Fruit fly (Drosophila melanogaster): ENCODE data around the gene CG12713.
A peak's percentile ranks its signal among the peaks of the same experiment; 100 is the strongest.

Gene CG12713

dm6 chr3L:15834877-15835555, 2.8 kb downstream of the CG12713 start, which contains the start of gene CG18081 (continued):
- no peak for TF ChIP-seq Bgb (GFP tag; IDR thresholded peaks at IDR 0.05; ENCODE audit: partially characterized antibody)
- no peak for TF ChIP-seq HLH4C (GFP tag; IDR thresholded peaks at IDR 0.05; ENCODE audit: partially characterized antibody)
- no peak for TF ChIP-seq CG12104 (GFP tag; optimal IDR thresholded peaks at IDR 0.05)
- peak; percentile 12 for TF ChIP-seq sug (tag; optimal IDR thresholded peaks at IDR 0.05)
- TF ChIP-seq CG34376 (GFP tag; optimal IDR thresholded peaks at IDR 0.05), result no peak
- TF ChIP-seq CG15514 (GFP tag; optimal IDR thresholded peaks at IDR 0.05), result peak; percentile 49
- TF ChIP-seq CG2889 (GFP tag; IDR thresholded peaks at IDR 0.05), result no peak
- TF ChIP-seq CG12155 (GFP tag; optimal IDR thresholded peaks at IDR 0.05), result no peak
- no peak for TF ChIP-seq btn (GFP tag; optimal IDR thresholded peaks at IDR 0.05)
- TF ChIP-seq CG1024 (GFP tag; IDR thresholded peaks at IDR 0.05), result no peak
- TF ChIP-seq CG9609 (GFP tag; optimal IDR thresholded peaks at IDR 0.05), result no peak
- TF ChIP-seq E2f2 (GFP tag; IDR thresholded peaks at IDR 0.05), result peak; percentile 22; the same call in 1 of the 2 replicates
- no peak for TF ChIP-seq CG10543 (GFP tag; optimal IDR thresholded peaks at IDR 0.05)
- TF ChIP-seq Nf-YA (GFP tag; IDR thresholded peaks at IDR 0.05), result no peak
- no peak for TF ChIP-seq CG7786 (GFP tag; optimal IDR thresholded peaks at IDR 0.05)
- TF ChIP-seq ara (GFP tag; IDR thresholded peaks at IDR 0.05), result no peak
- TF ChIP-seq Vsx1 (GFP tag; optimal IDR thresholded peaks at IDR 0.05), result no peak
- TF ChIP-seq CG3847 (GFP tag; IDR thresholded peaks at IDR 0.05), result 0 out of 2 replicates have a peak, but pooled peaks have one; percentile 4
- no peak for TF ChIP-seq so (GFP tag; IDR thresholded peaks at IDR 0.05)
- TF ChIP-seq CG13287 (GFP tag; IDR thresholded peaks at IDR 0.05; ENCODE audit: partially characterized antibody), result peak; percentile 14; the same call in 1 of the 2 replicates
- no peak for TF ChIP-seq CG10274 (GFP tag; optimal IDR thresholded peaks at IDR 0.05)
- no peak for TF ChIP-seq crol (GFP tag; IDR thresholded peaks at IDR 0.05)
- peak; percentile 15 for TF ChIP-seq CG8924 (tag; optimal IDR thresholded peaks at IDR 0.05)
- peak; percentile 50; the same call in 2 of the 3 replicates for TF ChIP-seq row (GFP tag; IDR thresholded peaks at IDR 0.05)
- peak; percentile 85 for TF ChIP-seq Myb (GFP tag; optimal IDR thresholded peaks at IDR 0.05)
- TF ChIP-seq CG6854 (GFP tag; optimal IDR thresholded peaks at IDR 0.05), result no peak
- TF ChIP-seq bbx (GFP tag; IDR thresholded peaks at IDR 0.05; ENCODE audit: partially characterized antibody), result no peak
- TF ChIP-seq B-H2 (GFP tag; optimal IDR thresholded peaks at IDR 0.05), result no peak
- peak; percentile 82 for TF ChIP-seq MESR4 (GFP tag; optimal IDR thresholded peaks at IDR 0.05)
- no peak for TF ChIP-seq sc (optimal IDR thresholded peaks at IDR 0.05)
- no peak for TF ChIP-seq sc (GFP tag; optimal IDR thresholded peaks at IDR 0.05)
- peak in 1 of 2 experiments; percentile 27 for TF ChIP-seq crp (GFP tag; optimal IDR thresholded peaks at IDR 0.05)
- no peak for TF ChIP-seq tna (GFP tag; IDR thresholded peaks at IDR 0.05; ENCODE audit: partially characterized antibody)
- TF ChIP-seq dan (GFP tag; IDR thresholded peaks at IDR 0.05), result no peak
- no peak for TF ChIP-seq Dip3 (GFP tag; optimal IDR thresholded peaks at IDR 0.05)
- TF ChIP-seq sens (GFP tag), result peak; percentile 32
- no peak for TF ChIP-seq maf-S (GFP tag; optimal IDR thresholded peaks at IDR 0.05)
- no peak for TF ChIP-seq salm (tag; optimal IDR thresholded peaks at IDR 0.05)
- TF ChIP-seq CG15479 (GFP tag; optimal IDR thresholded peaks at IDR 0.05), result no peak
- TF ChIP-seq HmgD (GFP tag; optimal IDR thresholded peaks at IDR 0.05), result no peak
- TF ChIP-seq lbe (GFP tag; optimal IDR thresholded peaks at IDR 0.05), result no peak
- TF ChIP-seq CG15011 (GFP tag; optimal IDR thresholded peaks at IDR 0.05), result no peak
- TF ChIP-seq hb (GFP tag; IDR thresholded peaks at IDR 0.05; ENCODE audit: partially characterized antibody), result no peak
- no peak for TF ChIP-seq Ets65A (GFP tag)
- peak; percentile 42 for TF ChIP-seq CG12659 (GFP tag; optimal IDR thresholded peaks at IDR 0.05)
- no peak for TF ChIP-seq gcm2 (GFP tag; optimal IDR thresholded peaks at IDR 0.05)
- TF ChIP-seq en (GFP tag; optimal IDR thresholded peaks at IDR 0.05), result no peak
- TF ChIP-seq grau (tag; optimal IDR thresholded peaks at IDR 0.05), result peak; percentile 27
- TF ChIP-seq mld (GFP tag; IDR thresholded peaks at IDR 0.05; ENCODE audit: partially characterized antibody), result no peak
- TF ChIP-seq Lhr (GFP tag; optimal IDR thresholded peaks at IDR 0.05), result peak; percentile 57

All from whole organism, embryonic.